Worm (Caenorhabditis elegans): ENCODE results near the gene R144.12.

DNA sequence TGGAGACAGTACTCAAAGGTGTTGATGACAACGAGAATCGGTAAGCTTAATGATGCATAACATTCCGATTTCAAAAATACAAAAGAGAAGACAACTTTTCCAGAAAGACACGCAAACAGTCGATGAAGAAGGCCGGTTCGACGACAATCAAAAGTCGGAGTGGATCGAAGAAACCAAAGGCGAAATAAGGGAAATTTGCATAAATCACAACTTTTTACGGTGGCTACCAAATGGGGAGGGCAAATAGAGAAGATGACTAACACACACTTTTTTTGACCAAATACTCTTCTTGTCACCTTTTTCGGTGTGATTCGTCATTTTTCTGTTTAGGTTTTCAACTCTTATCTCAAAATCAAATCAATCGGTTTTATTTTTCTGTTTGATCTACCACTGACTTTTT lies 29.4 kb upstream of the R144.12 start, which contains the start of gene C45G9.6:
- TF ChIP-seq tab-1 (GFP tag; IDR thresholded peaks at IDR 0.05) (no peak), flt-1 (GFP tag; IDR thresholded peaks at IDR 0.05) (no peak), med-1 (GFP tag; optimal IDR thresholded peaks at IDR 0.05; ENCODE audit: insufficient read depth) (no peak), ztf-23 (GFP tag; IDR thresholded peaks at IDR 0.05) (no peak), ref-1 (GFP tag; conservative IDR thresholded peaks at IDR 0.05) (no peak), cog-1 (tag; optimal IDR thresholded peaks at IDR 0.05) (no peak), klf-2 (GFP tag; conservative IDR thresholded peaks at IDR 0.05) (no peak)
